Worm (Caenorhabditis elegans): ENCODE measurements around the gene F21H7.2.

- TF ChIP-seq ama-1 (optimal IDR thresholded peaks at IDR 0.05), result no peak
- TF ChIP-seq fkh-10 (GFP tag; optimal IDR thresholded peaks at IDR 0.05), result no peak
- TF ChIP-seq ztf-11 (tag; optimal IDR thresholded peaks at IDR 0.05), result no peak
- no peak for TF ChIP-seq lin-39 (tag; optimal IDR thresholded peaks at IDR 0.05)
- no peak for TF ChIP-seq lsy-12 (tag; optimal IDR thresholded peaks at IDR 0.05)
- no peak for TF ChIP-seq skn-1 (tag; optimal IDR thresholded peaks at IDR 0.05)
- TF ChIP-seq zag-1 (tag; optimal IDR thresholded peaks at IDR 0.05), result no peak
- no peak for TF ChIP-seq nhr-43 (tag; optimal IDR thresholded peaks at IDR 0.05; ENCODE audit: poor library complexity, severe bottlenecking)
Observed at ce11 chrV:16220020-16220419, 9.8 kb downstream of the F21H7.2 start.
